Fruit fly (Drosophila melanogaster) whole organism, embryonic: Measurements from ENCODE around the gene CG9497.

Experiments
- Awh ChIP-seq: fragments of 200-800 bp; sonication (Bioruptor generic); IDR thresholded peaks from 2 replicates; pipeline ENCODE4, ENCODE4 v1.3.6; 2022; ENCODE audit warnings: missing biosample characterization, missing genetic modification characterization
- Bgb ChIP-seq: fragments of 200-800 bp; sonication (Bioruptor generic); IDR thresholded peaks from 2 replicates; pipeline ENCODE4 v1.3.6; 2022; ENCODE audit warnings: missing biosample characterization, missing genetic modification characterization; ENCODE audit not compliant: partially characterized antibody
- CG10267 ChIP-seq: fragments of 200-800 bp; sonication (Bioruptor generic); optimal IDR thresholded peaks from 2 replicates; lab custom pipeline; 2018; ENCODE audit warnings: missing biosample characterization, mild to moderate bottlenecking, missing genetic modification characterization, moderate library complexity
- CG10366 ChIP-seq: fragments of 200-800 bp; sonication (Bioruptor generic); IDR thresholded peaks from 2 replicates; pipeline ENCODE4 v1.3.6; 2022; ENCODE audit warnings: missing biosample characterization, missing genetic modification characterization
- CG10565 ChIP-seq: fragments of 200-800 bp; sonication (Bioruptor generic); optimal IDR thresholded peaks from 3 replicates; lab custom pipeline; 2016; ENCODE audit warnings: missing biosample characterization, mild to moderate bottlenecking, missing genetic modification characterization
- CG10654 ChIP-seq: fragments of 200-800 bp; sonication (Bioruptor generic); optimal IDR thresholded peaks from 2 replicates; lab custom pipeline; 2016; ENCODE audit warnings: missing biosample characterization, missing genetic modification characterization
- CG14050 ChIP-seq: fragments of 200-800 bp; sonication (Bioruptor generic); IDR thresholded peaks from 3 replicates; pipeline ENCODE4 v1.3.6; 2022; ENCODE audit warnings: missing biosample characterization, missing genetic modification characterization
- CG14441 ChIP-seq: fragments of 200-800 bp; sonication (Bioruptor generic); IDR thresholded peaks from 2 replicates; pipeline ENCODE4 v1.3.6; 2022; ENCODE audit warnings: missing biosample characterization, missing genetic modification characterization
- CG18011 ChIP-seq: fragments of 200-800 bp; sonication (Bioruptor generic); optimal IDR thresholded peaks from 2 replicates; lab custom pipeline; 2017; ENCODE audit warnings: missing biosample characterization, missing genetic modification characterization, mild to moderate bottlenecking, moderate library complexity, missing genotype
- CG33213 ChIP-seq: fragments of 200-800 bp; sonication (Bioruptor generic); optimal IDR thresholded peaks from 3 replicates; lab custom pipeline; 2016; ENCODE audit warnings: missing biosample characterization, missing genetic modification characterization
- CG34422 ChIP-seq: fragments of 200-800 bp; sonication (Bioruptor generic); IDR thresholded peaks from 3 replicates; pipeline ENCODE4 v1.3.6; 2022; ENCODE audit warnings: missing biosample characterization, missing genetic modification characterization
- CG3995 ChIP-seq: fragments of 200-800 bp; sonication (Bioruptor generic); optimal IDR thresholded peaks from 3 replicates; lab custom pipeline; 2016; ENCODE audit warnings: missing biosample characterization, missing genetic modification characterization
- CG6654 ChIP-seq: fragments of 200-800 bp; sonication (Bioruptor generic); optimal IDR thresholded peaks from 2 replicates; lab custom pipeline; 2017; ENCODE audit warnings: missing biosample characterization, mild to moderate bottlenecking, missing genetic modification characterization
- CG6689 ChIP-seq: fragments of 200-800 bp; sonication (Bioruptor generic); IDR thresholded peaks from 2 replicates; pipeline ENCODE4 v1.3.6; 2022; ENCODE audit warnings: missing biosample characterization, missing genetic modification characterization
- CG8944 ChIP-seq: fragments of 200-800 bp; sonication (Bioruptor generic); optimal IDR thresholded peaks from 3 replicates; lab custom pipeline; 2016; ENCODE audit warnings: missing biosample characterization, missing genetic modification characterization
- CG9609 ChIP-seq: fragments of 200-800 bp; sonication (Bioruptor generic); optimal IDR thresholded peaks from 3 replicates; lab custom pipeline; 2016; ENCODE audit warnings: missing biosample characterization, missing genetic modification characterization
- CkIIα-i1 ChIP-seq: fragments of 200-800 bp; sonication (Bioruptor generic); IDR thresholded peaks from 2 replicates; pipeline ENCODE4 v1.3.6; 2022; ENCODE audit warnings: missing biosample characterization, missing genetic modification characterization
- Dek ChIP-seq: fragments of 200-800 bp; sonication (Bioruptor generic); optimal IDR thresholded peaks from 3 replicates; lab custom pipeline; 2019; ENCODE audit warnings: missing biosample characterization, mild to moderate bottlenecking, missing genetic modification characterization, moderate library complexity
- Dll ChIP-seq: fragments of 200-800 bp; sonication (Bioruptor generic); IDR thresholded peaks from 4 replicates; pipeline ENCODE4 v1.3.6; 2022; ENCODE audit warnings: missing biosample characterization, missing genetic modification characterization; ENCODE audit not compliant: partially characterized antibody
- Doc3 ChIP-seq: fragments of 200-800 bp; sonication (Bioruptor generic); IDR thresholded peaks from 3 replicates; pipeline ENCODE4 v1.3.6; 2022; ENCODE audit warnings: missing biosample characterization, missing genetic modification characterization; ENCODE audit not compliant: partially characterized antibody
- Elba2 ChIP-seq: fragments of 200-800 bp; sonication (Bioruptor generic); optimal IDR thresholded peaks from 3 replicates; lab custom pipeline; 2016; ENCODE audit warnings: missing biosample characterization, missing genetic modification characterization
- Fer1 ChIP-seq: fragments of 200-800 bp; sonication (Bioruptor generic); optimal IDR thresholded peaks from 2 replicates; lab custom pipeline; 2017; ENCODE audit warnings: missing biosample characterization, mild to moderate bottlenecking, missing genetic modification characterization
- Lhr ChIP-seq: fragments of 200-800 bp; sonication (Bioruptor generic); optimal IDR thresholded peaks from 3 replicates; lab custom pipeline; 2017; ENCODE audit warnings: mild to moderate bottlenecking, missing biosample characterization, missing genetic modification reagents, missing genetic modification characterization
- Lpt ChIP-seq: fragments of >200 bp; optimal IDR thresholded peaks from 2 replicates; lab custom pipeline; 2018; ENCODE audit warnings: missing biosample characterization, missing genetic modification characterization
- Mrtf ChIP-seq: fragments of 200-800 bp; sonication (Bioruptor generic); IDR thresholded peaks from 3 replicates; pipeline ENCODE4 v1.3.6; 2022; ENCODE audit warnings: missing biosample characterization, missing genetic modification characterization
- Ravus ChIP-seq: fragments of 200-800 bp; sonication (Bioruptor generic); IDR thresholded peaks from 2 replicates; pipeline ENCODE4 v1.3.6; 2022; ENCODE audit warnings: missing biosample characterization, missing genetic modification characterization
- Side ChIP-seq: fragments of 200-800 bp; sonication (Bioruptor generic); optimal IDR thresholded peaks from 2 replicates; lab custom pipeline; 2016; ENCODE audit warnings: missing biosample characterization, missing genetic modification characterization
- ac ChIP-seq: fragments of 200-800 bp; sonication (Bioruptor generic); optimal IDR thresholded peaks from 3 replicates; lab custom pipeline; 2017; ENCODE audit warnings: missing biosample characterization, mild to moderate bottlenecking, missing genetic modification characterization
- ap ChIP-seq: fragments of 200-800 bp; sonication (Bioruptor generic); IDR thresholded peaks from 2 replicates; pipeline ENCODE4 v1.3.6; 2022; ENCODE audit warnings: missing biosample characterization, missing genetic modification characterization
- cato ChIP-seq: fragments of 200-800 bp; sonication (Bioruptor generic); optimal IDR thresholded peaks from 2 replicates; lab custom pipeline; 2016; ENCODE audit warnings: missing biosample characterization, missing genetic modification characterization, borderline replicate concordance
- ci ChIP-seq: fragments of 200-800 bp; sonication (Bioruptor generic); IDR thresholded peaks from 3 replicates; pipeline ENCODE4 v1.3.6; 2022; ENCODE audit warnings: missing biosample characterization, missing genetic modification characterization
- corto ChIP-seq: fragments of 200-800 bp; sonication (Bioruptor generic); optimal IDR thresholded peaks from 2 replicates; lab custom pipeline; 2016; ENCODE audit warnings: missing biosample characterization, mild to moderate bottlenecking, missing genetic modification characterization, moderate library complexity
- da ChIP-seq: fragments of 200-800 bp; sonication (Bioruptor generic); optimal IDR thresholded peaks from 2 replicates; lab custom pipeline; 2016; ENCODE audit warnings: missing biosample characterization, missing genetic modification characterization
- dmrt99B ChIP-seq: fragments of 200-800 bp; sonication (Bioruptor generic); optimal IDR thresholded peaks from 2 replicates; lab custom pipeline; 2018; ENCODE audit warnings: missing biosample characterization, mild to moderate bottlenecking, missing genetic modification characterization, moderate library complexity
- eve ChIP-seq, 2 experiments: fragments of >200 bp; optimal IDR thresholded peaks; 2 replicates each; lab custom pipeline; 2017; ENCODE audit warnings: missing biosample characterization in 2 of 2, missing genetic modification characterization in 2 of 2
- gcm2 ChIP-seq: fragments of 200-800 bp; sonication (Bioruptor generic); optimal IDR thresholded peaks from 2 replicates; lab custom pipeline; 2016; ENCODE audit warnings: missing biosample characterization, missing genetic modification characterization
- hb ChIP-seq: fragments of 200-800 bp; sonication (Bioruptor generic); IDR thresholded peaks from 3 replicates; pipeline ENCODE4 v1.3.6; 2022; ENCODE audit warnings: missing biosample characterization, missing genetic modification characterization; ENCODE audit not compliant: partially characterized antibody
- ken ChIP-seq: fragments of 200-800 bp; sonication (Bioruptor generic); IDR thresholded peaks from 3 replicates; pipeline ENCODE4 v1.3.6; 2022; ENCODE audit warnings: missing biosample characterization, missing genetic modification characterization
- psq ChIP-seq: fragments of 200-800 bp; sonication (Bioruptor generic); optimal IDR thresholded peaks from 2 replicates; lab custom pipeline; 2017; ENCODE audit warnings: missing biosample characterization, missing genetic modification characterization
- sd ChIP-seq: fragments of 200-800 bp; sonication (Bioruptor generic); optimal IDR thresholded peaks from 3 replicates; lab custom pipeline; 2018; ENCODE audit warnings: missing biosample characterization, mild to moderate bottlenecking, missing genetic modification characterization, moderate library complexity
- seq ChIP-seq: fragments of 200-800 bp; sonication (Bioruptor generic); IDR thresholded peaks from 2 replicates; pipeline ENCODE4 v1.3.6; 2022; ENCODE audit warnings: missing biosample characterization, missing genetic modification characterization
- so ChIP-seq: fragments of 200-800 bp; sonication (Bioruptor generic); IDR thresholded peaks from 3 replicates; pipeline ENCODE4 v1.3.6; 2022; ENCODE audit warnings: missing biosample characterization, missing genetic modification characterization
- tgo ChIP-seq: fragments of 200-800 bp; sonication (Bioruptor generic); IDR thresholded peaks from 3 replicates; pipeline ENCODE4 v1.3.6; 2022; ENCODE audit warnings: missing biosample characterization, missing genetic modification characterization
- tio ChIP-seq: fragments of 200-800 bp; sonication (Bioruptor generic); optimal IDR thresholded peaks from 2 replicates; lab custom pipeline; 2017; ENCODE audit warnings: missing biosample characterization, missing genetic modification characterization, inconsistent platforms
- tna ChIP-seq: fragments of 200-800 bp; sonication (Bioruptor generic); IDR thresholded peaks from 2 replicates; pipeline ENCODE4 v1.3.6; 2022; ENCODE audit warnings: missing biosample characterization, missing genetic modification characterization; ENCODE audit not compliant: partially characterized antibody
- toy ChIP-seq: fragments of 200-800 bp; sonication (Bioruptor generic); IDR thresholded peaks from 2 replicates; pipeline ENCODE4 v1.3.6; 2022; ENCODE audit warnings: missing biosample characterization, missing genetic modification characterization
- tx ChIP-seq: fragments of 200-800 bp; sonication (Bioruptor generic); optimal IDR thresholded peaks from 2 replicates; lab custom pipeline; 2016; ENCODE audit warnings: missing biosample characterization, missing genetic modification characterization
- vnd ChIP-seq: fragments of 200-800 bp; sonication (Bioruptor generic); IDR thresholded peaks from 3 replicates; pipeline ENCODE4 v1.3.6; 2022; ENCODE audit warnings: missing biosample characterization, missing genetic modification characterization; ENCODE audit not compliant: partially characterized antibody
- wek ChIP-seq: fragments of 200-800 bp; sonication (Bioruptor generic); optimal IDR thresholded peaks from 3 replicates; lab custom pipeline; 2018; ENCODE audit warnings: missing biosample characterization, mild to moderate bottlenecking, missing genetic modification characterization, moderate library complexity

CG9497 gene

DNA sequence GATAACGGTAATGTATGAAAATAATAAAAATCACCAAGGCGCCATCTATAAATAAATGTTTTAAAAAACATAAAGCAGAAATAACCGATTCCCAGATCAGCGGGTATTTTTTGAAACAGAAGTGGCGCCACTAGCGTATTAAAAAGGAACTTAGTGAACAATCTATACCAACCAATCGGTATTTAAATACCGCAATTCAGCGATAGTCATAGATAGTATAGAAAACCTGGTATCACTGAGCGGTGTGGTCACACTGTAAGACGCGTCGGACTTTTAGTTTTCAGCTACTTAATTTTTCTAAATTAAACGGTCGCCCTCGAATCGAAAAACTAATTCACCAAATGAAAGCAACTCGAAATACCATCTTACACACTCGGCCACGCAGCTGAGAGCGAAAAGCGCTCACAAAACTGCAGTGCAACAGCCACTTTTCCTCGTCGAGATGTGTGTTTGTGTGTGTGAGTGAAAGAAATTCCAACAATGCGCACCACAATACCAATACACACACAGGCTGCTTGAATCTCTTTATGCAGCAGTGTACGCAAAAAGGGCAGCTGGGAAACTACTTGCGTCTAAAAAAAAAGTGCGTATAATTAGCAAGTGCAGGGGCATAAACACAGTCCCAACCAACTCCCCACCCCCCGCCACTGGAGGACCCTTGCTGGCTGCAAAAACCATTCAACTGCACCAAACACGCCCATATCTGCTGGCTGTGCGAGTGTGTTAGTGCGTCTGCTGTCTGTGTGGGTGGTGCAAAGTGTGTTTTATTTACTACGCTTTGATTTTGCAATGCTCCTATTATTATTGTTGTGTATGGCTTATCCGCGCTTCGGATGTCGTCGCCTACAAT is 24.5 kb downstream of the CG9497 start, which contains the start of gene PDZ-GEF (continued):
- peak; percentile 68 for TF ChIP-seq CG10267 (tag; lab: Kevin White, UChicago)
- TF ChIP-seq CG10366 (GFP tag; lab: Robert Waterston, UW): peak; percentile 50; the same call in 1 of the 2 replicates
- TF ChIP-seq CG9609 (GFP tag; lab: Kevin White, UChicago): peak; percentile 25
- peak; percentile 47 for TF ChIP-seq Dek (tag; lab: Kevin White, UChicago)
- peak; percentile 61; the same call in 1 of the 4 replicates for TF ChIP-seq Dll (GFP tag; lab: Robert Waterston, UW)
- peak; percentile 99 for TF ChIP-seq sd (tag; lab: Kevin White, UChicago)
- peak; percentile 67; the same call in 2 of the 3 replicates for TF ChIP-seq ken (GFP tag; lab: Robert Waterston, UW)
- TF ChIP-seq tx (GFP tag; lab: Kevin White, UChicago): peak; percentile 22
- no peak for TF ChIP-seq ap (GFP tag; lab: Robert Waterston, UW)
- no peak for TF ChIP-seq Awh (GFP tag; lab: Robert Waterston, UW)
- peak; percentile 42 for TF ChIP-seq Side
- no peak for TF ChIP-seq dmrt99B
- no peak for TF ChIP-seq cato
- no peak for TF ChIP-seq CG6654 (GFP tag; lab: Kevin White, UChicago)
- TF ChIP-seq Lpt (GFP tag; lab: Kevin White, UChicago): no peak
- no peak for TF ChIP-seq CG3995 (GFP tag; lab: Kevin White, UChicago)
- no peak for TF ChIP-seq hb
- TF ChIP-seq corto (GFP tag; lab: Kevin White, UChicago): no peak
- TF ChIP-seq ci: peak; percentile 86
- no peak for TF ChIP-seq wek (GFP tag; lab: Kevin White, UChicago)
- no peak for TF ChIP-seq toy (GFP tag; lab: Robert Waterston, UW)
- TF ChIP-seq CG10565 (GFP tag; lab: Kevin White, UChicago): no peak
- peak; percentile 49 for TF ChIP-seq CG8944 (GFP tag; lab: Kevin White, UChicago)
- no peak for TF ChIP-seq tio (GFP tag; lab: Kevin White, UChicago)
- no peak for TF ChIP-seq CkIIα-i1 (GFP tag; lab: Robert Waterston, UW)
- TF ChIP-seq CG10654 (GFP tag; lab: Kevin White, UChicago): peak; percentile 22
- peak; percentile 35 for TF ChIP-seq da (GFP tag; lab: Kevin White, UChicago)
- peak; percentile 53 for TF ChIP-seq CG14441 (GFP tag; lab: Robert Waterston, UW)
- TF ChIP-seq Lhr (GFP tag; lab: Kevin White, UChicago): peak; percentile 96
- TF ChIP-seq CG14050 (GFP tag; lab: Robert Waterston, UW): no peak
- TF ChIP-seq CG34422 (GFP tag; lab: Robert Waterston, UW): peak; percentile 68
- no peak for TF ChIP-seq ac (GFP tag; lab: Kevin White, UChicago)
- no peak for TF ChIP-seq psq (GFP tag; lab: Kevin White, UChicago)
- peak; percentile 92 for TF ChIP-seq CG33213 (GFP tag; lab: Kevin White, UChicago)
- TF ChIP-seq vnd: no peak
- TF ChIP-seq Bgb: peak; percentile 54
- TF ChIP-seq seq (GFP tag; lab: Robert Waterston, UW): no peak
- peak; percentile 30 for TF ChIP-seq CG6689 (GFP tag; lab: Robert Waterston, UW)
- peak; percentile 24 for TF ChIP-seq Fer1 (GFP tag; lab: Kevin White, UChicago)
- TF ChIP-seq tna (GFP tag; lab: Robert Waterston, UW): no peak
- peak; percentile 56 for TF ChIP-seq tgo (GFP tag; lab: Robert Waterston, UW)
- no peak for TF ChIP-seq eve (GFP tag; optimal IDR thresholded peaks at IDR 0.05; lab: Kevin White, UChicago)
- no peak for TF ChIP-seq CG18011
- TF ChIP-seq Ravus: no peak
- no peak for TF ChIP-seq Doc3 (GFP tag; lab: Robert Waterston, UW)
- TF ChIP-seq Mrtf (GFP tag; lab: Robert Waterston, UW): no peak
- TF ChIP-seq gcm2 (GFP tag; lab: Kevin White, UChicago): no peak
- TF ChIP-seq so: 0 out of 3 replicates have a peak, but pooled peaks have one; percentile 41
- peak; percentile 74 for TF ChIP-seq Elba2 (GFP tag; lab: Kevin White, UChicago)
